Fruit fly (Drosophila melanogaster): Measurements from ENCODE around the gene zetaCOP.

zetaCOP gene

dm6 chr3L:16634529-16634928, 38.8 kb downstream of the zetaCOP start:
- peak; percentile 31 for TF ChIP-seq CG8301 (tag; optimal IDR thresholded peaks at IDR 0.05)
- peak; percentile 9 for TF ChIP-seq CG15710 (tag; optimal IDR thresholded peaks at IDR 0.05)
- TF ChIP-seq CG4496 (GFP tag; IDR thresholded peaks at IDR 0.05) = peak; percentile 31; the same call in 2 of the 3 replicates
- peak; percentile 17 for TF ChIP-seq Pif1A (GFP tag; optimal IDR thresholded peaks at IDR 0.05)
- peak; percentile 45 for TF ChIP-seq CG8159 (tag; optimal IDR thresholded peaks at IDR 0.05)
- TF ChIP-seq CG14655 (GFP tag; optimal IDR thresholded peaks at IDR 0.05) = peak; percentile 31
- TF ChIP-seq Ets98B (GFP tag; IDR thresholded peaks at IDR 0.05) = no peak
- no peak for TF ChIP-seq CG12605 (GFP tag; IDR thresholded peaks at IDR 0.05)
- TF ChIP-seq CG17806 (tag; optimal IDR thresholded peaks at IDR 0.05) = peak; percentile 26
- TF ChIP-seq D1 (tag; optimal IDR thresholded peaks at IDR 0.05) = peak; percentile 7
- peak; percentile 55 for TF ChIP-seq CG9948 (tag; optimal IDR thresholded peaks at IDR 0.05)

- no peak for TF ChIP-seq D1 (tag; optimal IDR thresholded peaks at IDR 0.05)
- no peak for TF ChIP-seq CG15710 (tag; optimal IDR thresholded peaks at IDR 0.05)
- TF ChIP-seq Snoo (tag; optimal IDR thresholded peaks at IDR 0.05) = no peak
- no peak for TF ChIP-seq CG32121 (GFP tag; IDR thresholded peaks at IDR 0.05)
- no peak for TF ChIP-seq CG12605 (GFP tag; IDR thresholded peaks at IDR 0.05)
- no peak for TF ChIP-seq CG9948 (tag; optimal IDR thresholded peaks at IDR 0.05)
- no peak for TF ChIP-seq Pif1B (GFP tag; optimal IDR thresholded peaks at IDR 0.05)
- TF ChIP-seq fd96Ca (GFP tag; IDR thresholded peaks at IDR 0.05) = no peak; the same call in 2 of the 3 replicates
- TF ChIP-seq CG14655 (GFP tag; optimal IDR thresholded peaks at IDR 0.05) = no peak
- TF ChIP-seq Pif1A (GFP tag; optimal IDR thresholded peaks at IDR 0.05) = no peak
- TF ChIP-seq gl (tag; optimal IDR thresholded peaks at IDR 0.05) = no peak
- no peak for TF ChIP-seq CG13204 (GFP tag; optimal IDR thresholded peaks at IDR 0.05)
- TF ChIP-seq Ets98B (GFP tag; IDR thresholded peaks at IDR 0.05) = no peak
- TF ChIP-seq CG17806 (tag; optimal IDR thresholded peaks at IDR 0.05) = no peak
Observed at dm6 chr3L:16634091-16634490, 39.3 kb downstream of the zetaCOP start.

DNA sequence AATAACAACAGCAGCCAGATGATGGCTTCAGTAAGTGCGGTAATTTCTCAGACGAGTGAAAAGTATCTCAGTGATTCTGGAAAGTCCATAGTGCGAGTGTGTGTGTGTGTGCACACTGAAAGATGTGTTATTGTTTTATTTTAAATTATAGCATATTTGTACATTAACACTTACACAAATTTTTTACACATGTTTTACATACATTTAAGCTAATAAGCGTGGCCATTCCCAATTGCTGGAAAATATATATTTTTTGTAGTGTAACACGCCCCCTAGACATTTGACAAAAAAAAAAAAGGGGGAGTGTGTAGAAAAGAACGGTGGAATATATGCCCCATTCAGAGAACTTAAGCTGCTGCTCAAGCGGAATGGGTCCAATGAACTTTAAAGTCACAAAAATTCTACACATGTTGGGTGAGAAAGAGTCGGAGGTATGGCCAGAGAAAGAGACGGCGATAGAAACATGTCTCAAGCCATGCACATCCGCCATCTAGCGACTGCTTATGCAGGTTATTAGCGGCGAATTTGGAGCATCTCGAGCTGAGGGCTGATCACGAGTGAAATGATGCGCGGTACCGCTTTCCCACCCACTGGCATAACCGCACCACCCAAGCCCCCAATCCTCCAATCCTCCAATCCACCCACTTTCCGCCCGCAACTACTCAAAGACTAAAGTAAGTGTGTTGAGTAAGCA, 41.4 kb downstream of the zetaCOP start:
- TF ChIP-seq CG9948 (tag; optimal IDR thresholded peaks at IDR 0.05) (no peak), Pif1B (GFP tag; optimal IDR thresholded peaks at IDR 0.05) (no peak), CG8159 (tag; optimal IDR thresholded peaks at IDR 0.05) (no peak), EcR (GFP tag; optimal IDR thresholded peaks at IDR 0.05) (peak; percentile 19), CG8301 (tag; optimal IDR thresholded peaks at IDR 0.05) (peak; percentile 35), CG4496 (GFP tag; IDR thresholded peaks at IDR 0.05) (0 out of 3 replicates have a peak, but pooled peaks have one; percentile 47)

DNA sequence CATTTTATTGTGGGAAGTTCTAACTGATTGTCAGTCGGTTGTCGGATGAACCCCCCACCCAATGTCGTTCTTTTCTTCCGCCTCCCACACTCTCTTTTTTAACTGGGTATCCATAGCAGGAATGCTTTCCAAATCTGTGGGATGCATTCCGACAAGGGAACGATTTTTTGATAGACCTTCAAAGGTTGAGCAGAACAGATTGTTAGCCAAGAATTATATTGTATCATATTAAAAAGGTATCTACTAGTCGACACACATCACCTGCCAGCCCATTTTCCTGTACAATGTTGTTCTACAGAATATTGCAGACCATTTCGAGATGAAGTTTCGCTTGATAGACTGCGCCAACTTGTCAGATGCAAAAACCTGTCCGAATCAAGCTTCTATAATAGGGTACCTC, 43.6 kb downstream of the zetaCOP start:
- no peak for TF ChIP-seq Pif1A (GFP tag; optimal IDR thresholded peaks at IDR 0.05)
- no peak for TF ChIP-seq CG8301 (tag; optimal IDR thresholded peaks at IDR 0.05)
- no peak for TF ChIP-seq gl (tag; optimal IDR thresholded peaks at IDR 0.05)
- no peak for TF ChIP-seq CG8159 (tag; optimal IDR thresholded peaks at IDR 0.05)
- TF ChIP-seq EcR (GFP tag; optimal IDR thresholded peaks at IDR 0.05) = no peak
- TF ChIP-seq CG17806 (tag; optimal IDR thresholded peaks at IDR 0.05) = no peak
- TF ChIP-seq CG9948 (tag; optimal IDR thresholded peaks at IDR 0.05) = no peak

DNA sequence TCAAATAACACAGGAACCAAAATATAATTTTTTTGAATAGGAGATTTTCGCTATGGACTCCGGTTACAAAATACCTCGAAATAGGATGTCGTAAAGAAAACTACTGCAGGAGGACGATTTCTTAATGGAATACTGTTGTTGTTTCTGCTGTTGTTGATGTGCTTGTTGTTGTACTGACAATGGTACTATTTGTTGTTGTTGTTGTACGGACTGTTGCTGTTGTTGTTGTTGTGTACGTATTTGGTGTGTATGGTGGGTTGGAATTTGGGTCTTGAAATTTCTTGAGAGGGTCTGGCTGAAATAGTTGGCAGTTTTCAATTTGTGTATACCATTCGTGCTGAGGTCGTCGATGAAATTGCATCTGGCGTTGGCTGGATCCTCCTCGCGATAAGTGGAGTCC, 47.2 kb downstream of the zetaCOP start:
- TF ChIP-seq CG13204 (GFP tag; optimal IDR thresholded peaks at IDR 0.05) (no peak), D1 (tag; optimal IDR thresholded peaks at IDR 0.05) (no peak), CG8301 (tag; optimal IDR thresholded peaks at IDR 0.05) (no peak), CG12605 (GFP tag; IDR thresholded peaks at IDR 0.05) (no peak), rn (GFP tag; IDR thresholded peaks at IDR 0.05) (no peak), CG34367 (tag; optimal IDR thresholded peaks at IDR 0.05) (no peak), Snoo (tag; optimal IDR thresholded peaks at IDR 0.05) (no peak), CG10348 (GFP tag; IDR thresholded peaks at IDR 0.05) (no peak), fd96Ca (GFP tag; IDR thresholded peaks at IDR 0.05) (no peak), Pif1A (GFP tag; optimal IDR thresholded peaks at IDR 0.05) (no peak), gl (tag; optimal IDR thresholded peaks at IDR 0.05) (no peak), CG14655 (GFP tag; optimal IDR thresholded peaks at IDR 0.05) (no peak), Pif1B (GFP tag; optimal IDR thresholded peaks at IDR 0.05) (no peak), CG8159 (tag; optimal IDR thresholded peaks at IDR 0.05) (no peak), CG15710 (tag; optimal IDR thresholded peaks at IDR 0.05) (no peak), CG9948 (tag; optimal IDR thresholded peaks at IDR 0.05) (no peak)
